Fruit fly (Drosophila melanogaster) whole organism, prepupa: Measurements from ENCODE around the gene CG9135.

ENCODE experiments used
- Blimp-1 ChIP-seq: fragments of 200-800 bp; sonication (Bioruptor generic); optimal IDR thresholded peaks from 3 replicates; lab custom pipeline; 2017; ENCODE audit warnings: missing biosample characterization, missing genetic modification characterization, mild to moderate bottlenecking, moderate library complexity, missing genetic modification reagents
- CG11294 ChIP-seq: fragments of 200-800 bp; sonication (Bioruptor generic); IDR thresholded peaks from 2 replicates; pipeline ENCODE4 v1.3.6; 2022; ENCODE audit warnings: missing biosample characterization, missing genetic modification characterization
- CG11902 ChIP-seq: fragments of 200-800 bp; sonication (Bioruptor generic); optimal IDR thresholded peaks from 3 replicates; lab custom pipeline; 2016; ENCODE audit warnings: missing biosample characterization, missing genetic modification characterization
- CG1621 ChIP-seq: fragments of 200-800 bp; sonication (Bioruptor generic); optimal IDR thresholded peaks from 3 replicates; lab custom pipeline; 2018; ENCODE audit warnings: missing biosample characterization, mild to moderate bottlenecking, missing genetic modification characterization
- CG16779 ChIP-seq: fragments of 200-800 bp; sonication (Bioruptor generic); optimal IDR thresholded peaks from 3 replicates; lab custom pipeline; 2017; ENCODE audit warnings: missing biosample characterization, mild to moderate bottlenecking, missing genetic modification characterization
- CG3032 ChIP-seq: fragments of 200-800 bp; optimal IDR thresholded peaks from 2 replicates; lab custom pipeline; 2019; ENCODE audit warnings: missing biosample characterization, mild to moderate bottlenecking, missing genetic modification characterization, moderate library complexity
- CG31627 ChIP-seq: fragments of 200-800 bp; sonication (Bioruptor generic); optimal IDR thresholded peaks from 3 replicates; lab custom pipeline; 2016; ENCODE audit warnings: missing biosample characterization, missing genetic modification characterization
- CG32006 ChIP-seq: fragments of 200-800 bp; sonication (Bioruptor generic); optimal IDR thresholded peaks from 3 replicates; lab custom pipeline; 2017; ENCODE audit warnings: missing biosample characterization, mild to moderate bottlenecking, missing genetic modification characterization
- CG4318 ChIP-seq: fragments of 200-800 bp; sonication (Bioruptor generic); optimal IDR thresholded peaks from 3 replicates; lab custom pipeline; 2017; ENCODE audit warnings: missing biosample characterization, mild to moderate bottlenecking, missing genetic modification characterization
- CG6163 ChIP-seq: fragments of 200-800 bp; sonication (Bioruptor generic); IDR thresholded peaks from 3 replicates; pipeline ENCODE4 v1.3.6; 2022; ENCODE audit warnings: missing biosample characterization, missing genetic modification characterization
- CG6276 ChIP-seq: fragments of 200-800 bp; sonication (Bioruptor generic); optimal IDR thresholded peaks from 2 replicates; lab custom pipeline; 2017; ENCODE audit warnings: missing biosample characterization, mild to moderate bottlenecking, missing genetic modification characterization
- CG6854 ChIP-seq: fragments of 200-800 bp; sonication (Bioruptor generic); optimal IDR thresholded peaks from 2 replicates; lab custom pipeline; 2017; ENCODE audit warnings: missing biosample characterization, mild to moderate bottlenecking, missing genetic modification characterization
- CG7368 ChIP-seq: fragments of 200-800 bp; sonication (Bioruptor generic); optimal IDR thresholded peaks from 3 replicates; lab custom pipeline; 2016; ENCODE audit warnings: missing biosample characterization, missing genetic modification characterization
- CG8119 ChIP-seq: fragments of 200-800 bp; sonication (Bioruptor generic); IDR thresholded peaks from 3 replicates; pipeline ENCODE4 v1.3.6; 2022; ENCODE audit warnings: missing biosample characterization, missing genetic modification characterization
- CG8319 ChIP-seq: fragments of 200-800 bp; sonication (Bioruptor generic); optimal IDR thresholded peaks from 3 replicates; lab custom pipeline; 2016; ENCODE audit warnings: missing biosample characterization, missing genetic modification characterization
- CG8632 ChIP-seq: fragments of 200-800 bp; sonication (Bioruptor generic); optimal IDR thresholded peaks from 3 replicates; lab custom pipeline; 2016; ENCODE audit warnings: missing biosample characterization, missing genetic modification characterization
- CG9139 ChIP-seq: fragments of 200-800 bp; sonication (Bioruptor generic); optimal IDR thresholded peaks from 3 replicates; lab custom pipeline; 2017; ENCODE audit warnings: missing biosample characterization, mild to moderate bottlenecking, missing genetic modification characterization
- Eip75B ChIP-seq: fragments of 200-800 bp; sonication (Bioruptor generic); optimal IDR thresholded peaks from 3 replicates; lab custom pipeline; 2016; ENCODE audit warnings: missing biosample characterization, missing genetic modification characterization
- Eip78C ChIP-seq: fragments of 200-800 bp; sonication (Bioruptor generic); peaks from one replicate; lab custom pipeline; 2016; ENCODE audit warnings: missing biosample characterization, missing genetic modification characterization
- Eip93F ChIP-seq: fragments of 200-800 bp; sonication (Bioruptor generic); optimal IDR thresholded peaks from 2 replicates; lab custom pipeline; 2016; ENCODE audit warnings: missing biosample characterization, mild to moderate bottlenecking, missing genetic modification characterization
- Ets21C ChIP-seq: fragments of 200-800 bp; sonication (Bioruptor generic); optimal IDR thresholded peaks from 3 replicates; lab custom pipeline; 2016; ENCODE audit warnings: missing biosample characterization, missing genetic modification characterization
- Ets96B ChIP-seq: fragments of 200-800 bp; optimal IDR thresholded peaks from 2 replicates; lab custom pipeline; 2019; ENCODE audit warnings: missing biosample characterization, mild to moderate bottlenecking, missing genetic modification characterization, moderate library complexity
- Gug ChIP-seq: fragments of 200-800 bp; sonication (Bioruptor generic); IDR thresholded peaks from 2 replicates; pipeline ENCODE4 v1.3.6; 2022; ENCODE audit warnings: missing biosample characterization, missing genetic modification characterization
- Hr38 ChIP-seq: sonication (Bioruptor generic); optimal IDR thresholded peaks from 2 replicates; lab custom pipeline; 2016; ENCODE audit warnings: missing biosample characterization, missing genetic modification characterization
- Hr39 ChIP-seq: fragments of 200-800 bp; sonication (Bioruptor generic); optimal IDR thresholded peaks from 2 replicates; lab custom pipeline; 2016; ENCODE audit warnings: missing biosample characterization, missing genetic modification characterization
- Hr4 ChIP-seq: fragments of 200-800 bp; sonication (Bioruptor generic); optimal IDR thresholded peaks from 3 replicates; lab custom pipeline; 2016; ENCODE audit warnings: missing biosample characterization, missing genetic modification characterization
- OdsH ChIP-seq: fragments of 200-800 bp; sonication (Bioruptor generic); optimal IDR thresholded peaks from 3 replicates; lab custom pipeline; 2016; ENCODE audit warnings: missing biosample characterization, missing genetic modification characterization
- Smox ChIP-seq: fragments of 200-800 bp; sonication (Bioruptor generic); optimal IDR thresholded peaks from 3 replicates; lab custom pipeline; 2016; ENCODE audit warnings: missing biosample characterization, missing genetic modification characterization
- Sox102F ChIP-seq: fragments of 200-800 bp; sonication (Bioruptor generic); optimal IDR thresholded peaks from 2 replicates; lab custom pipeline; 2016; ENCODE audit warnings: missing biosample characterization, mild to moderate bottlenecking, missing genetic modification characterization
- Sox14 ChIP-seq: fragments of 200-800 bp; sonication (Bioruptor generic); optimal IDR thresholded peaks from 3 replicates; lab custom pipeline; 2016; ENCODE audit warnings: missing biosample characterization, missing genetic modification characterization
- achi ChIP-seq: fragments of 200-800 bp; sonication (Bioruptor generic); optimal IDR thresholded peaks from 3 replicates; lab custom pipeline; 2016; ENCODE audit warnings: missing biosample characterization, missing genetic modification characterization
- acj6 ChIP-seq: fragments of 200-800 bp; sonication (Bioruptor generic); optimal IDR thresholded peaks from 3 replicates; lab custom pipeline; 2016; ENCODE audit warnings: missing biosample characterization, missing genetic modification characterization
- cyc ChIP-seq: fragments of 200-800 bp; sonication (Bioruptor generic); optimal IDR thresholded peaks from 3 replicates; lab custom pipeline; 2016; ENCODE audit warnings: missing biosample characterization, missing genetic modification characterization
- dac ChIP-seq: fragments of 200-800 bp; sonication (Bioruptor generic); optimal IDR thresholded peaks from 2 replicates; lab custom pipeline; 2017; ENCODE audit warnings: missing biosample characterization, mild to moderate bottlenecking, missing genetic modification characterization
- eg ChIP-seq: fragments of 200-800 bp; sonication (Bioruptor generic); IDR thresholded peaks from 3 replicates; pipeline ENCODE4 v1.3.6; 2022; ENCODE audit warnings: missing biosample characterization, missing genetic modification characterization
- esn ChIP-seq: fragments of 200-800 bp; sonication (Bioruptor generic); optimal IDR thresholded peaks from 2 replicates; lab custom pipeline; 2016; ENCODE audit warnings: missing biosample characterization, mild to moderate bottlenecking, missing genetic modification characterization, moderate library complexity
- fd59A ChIP-seq: fragments of 200-800 bp; sonication (Bioruptor generic); optimal IDR thresholded peaks from 2 replicates; lab custom pipeline; 2017; ENCODE audit warnings: missing biosample characterization, mild to moderate bottlenecking, missing genetic modification characterization, missing genetic modification reagents
- fd85E ChIP-seq: fragments of 200-800 bp; sonication (Bioruptor generic); optimal IDR thresholded peaks from 3 replicates; lab custom pipeline; 2016; ENCODE audit warnings: missing biosample characterization, missing genetic modification characterization
- fkh ChIP-seq: fragments of 200-800 bp; sonication (Bioruptor generic); optimal IDR thresholded peaks from 3 replicates; lab custom pipeline; 2017; ENCODE audit warnings: missing biosample characterization, mild to moderate bottlenecking, missing genetic modification characterization, moderate library complexity
- lz ChIP-seq: fragments of 200-800 bp; sonication (Bioruptor generic); optimal IDR thresholded peaks from 3 replicates; lab custom pipeline; 2016; ENCODE audit warnings: missing biosample characterization, missing genetic modification characterization
- pdm3 ChIP-seq: fragments of 200-800 bp; sonication (Bioruptor generic); optimal IDR thresholded peaks from 3 replicates; lab custom pipeline; 2016; ENCODE audit warnings: missing biosample characterization, missing genetic modification characterization
- salr ChIP-seq, 2 experiments: fragments of 200-800 bp; sonication (Bioruptor generic); optimal IDR thresholded peaks; 3 replicates each; lab custom pipeline; 2016 to 2018; ENCODE audit warnings: missing biosample characterization in 2 of 2, missing genetic modification characterization in 2 of 2, mild to moderate bottlenecking in 1 of 2
- spab ChIP-seq: fragments of 200-800 bp; sonication (Bioruptor generic); optimal IDR thresholded peaks from 2 replicates; lab custom pipeline; 2017; ENCODE audit warnings: missing biosample characterization, mild to moderate bottlenecking, missing genetic modification characterization, missing genetic modification reagents
- ss ChIP-seq, 2 experiments: fragments of 200-800 bp; sonication (Bioruptor generic); optimal IDR thresholded peaks; 2 replicates in 1 of 2; 3 replicates in 1 of 2; lab custom pipeline; 2017 to 2018; ENCODE audit warnings: mild to moderate bottlenecking in 2 of 2, missing biosample characterization in 2 of 2, missing genetic modification characterization in 2 of 2, moderate library complexity in 1 of 2
- svp ChIP-seq: fragments of 200-800 bp; sonication (Bioruptor generic); peaks from one replicate; lab custom pipeline; 2016; ENCODE audit warnings: missing biosample characterization, missing genetic modification characterization
- topi ChIP-seq: fragments of 200-800 bp; sonication (Bioruptor generic); optimal IDR thresholded peaks from 3 replicates; lab custom pipeline; 2016; ENCODE audit warnings: missing biosample characterization, missing genetic modification characterization
- vri ChIP-seq: fragments of 200-800 bp; sonication (Bioruptor generic); optimal IDR thresholded peaks from 3 replicates; lab custom pipeline; 2016; ENCODE audit warnings: missing biosample characterization, mild to moderate bottlenecking, missing genetic modification characterization

Gene CG9135

dm6 chr2L:6077632-6078031 lies 27.0 kb downstream of the CG9135 start:
- TF ChIP-seq CG6854 (GFP tag; lab: Kevin White, UChicago) (no peak), CG8119 (GFP tag; lab: Robert Waterston, UW) (no peak), Hr4 (no peak), fd85E (GFP tag; lab: Kevin White, UChicago) (no peak), fd59A (GFP tag; lab: Kevin White, UChicago) (no peak), CG3032 (tag; lab: Kevin White, UChicago) (no peak), Smox (GFP tag; lab: Kevin White, UChicago) (no peak), CG9139 (GFP tag; lab: Kevin White, UChicago) (no peak), CG6163 (GFP tag; lab: Robert Waterston, UW) (no peak), Gug (GFP tag; lab: Robert Waterston, UW) (no peak), spab (GFP tag; lab: Kevin White, UChicago) (no peak), Eip75B (GFP tag; lab: Kevin White, UChicago) (no peak), CG32006 (GFP tag; lab: Kevin White, UChicago) (no peak), CG6276 (GFP tag; lab: Kevin White, UChicago) (no peak), OdsH (GFP tag; lab: Kevin White, UChicago) (no peak), CG31627 (GFP tag; lab: Kevin White, UChicago) (no peak), ss (GFP tag; optimal IDR thresholded peaks at IDR 0.05; lab: Kevin White, UChicago) (no peak), achi (GFP tag; lab: Kevin White, UChicago) (no peak), Sox14 (GFP tag; lab: Kevin White, UChicago) (no peak), esn (GFP tag; lab: Kevin White, UChicago) (no peak)
- TF ChIP-seq, all 60 proteins: peak for 0

- TF ChIP-seq topi (GFP tag; lab: Kevin White, UChicago) (peak; percentile 8), Eip93F (no peak), Sox14 (GFP tag; lab: Kevin White, UChicago) (peak; percentile 1), Blimp-1 (no peak), Eip78C (GFP tag; lab: Kevin White, UChicago) (peak; percentile 88), CG4318 (GFP tag; lab: Kevin White, UChicago) (no peak), CG8119 (GFP tag; lab: Robert Waterston, UW) (no peak), svp (GFP tag; lab: Kevin White, UChicago) (peak; percentile 85), esn (GFP tag; lab: Kevin White, UChicago) (peak; percentile 3), CG6276 (GFP tag; lab: Kevin White, UChicago) (peak; percentile 21), OdsH (GFP tag; lab: Kevin White, UChicago) (no peak), vri (peak; percentile 29), CG6163 (GFP tag; lab: Robert Waterston, UW) (peak; percentile 73), CG11294 (GFP tag; lab: Robert Waterston, UW) (no peak), CG7368 (peak; percentile 29), cyc (no peak), CG16779 (tag; lab: Kevin White, UChicago) (peak; percentile 63), Smox (GFP tag; lab: Kevin White, UChicago) (no peak), Gug (GFP tag; lab: Robert Waterston, UW) (peak; percentile 42), CG8632 (GFP tag; lab: Kevin White, UChicago) (no peak), CG6854 (GFP tag; lab: Kevin White, UChicago) (peak; percentile 50), acj6 (no peak), CG11902 (no peak), fd85E (GFP tag; lab: Kevin White, UChicago) (no peak), Sox102F (GFP tag; lab: Kevin White, UChicago) (no peak), lz (GFP tag; lab: Kevin White, UChicago) (no peak), Ets21C (GFP tag; lab: Kevin White, UChicago) (no peak), pdm3 (no peak), Hr38 (GFP tag; lab: Kevin White, UChicago) (no peak), eg (GFP tag; lab: Robert Waterston, UW) (no peak), fkh (GFP tag; lab: Kevin White, UChicago) (peak; percentile 71), Hr39 (GFP tag; lab: Kevin White, UChicago) (no peak), Ets96B (tag; lab: Kevin White, UChicago) (no peak), salr (GFP tag; optimal IDR thresholded peaks at IDR 0.05; lab: Kevin White, UChicago) (no peak), CG3032 (tag; lab: Kevin White, UChicago) (no peak), CG1621 (peak; percentile 25), dac (no peak), CG8319 (GFP tag; lab: Kevin White, UChicago) (no peak), CG31627 (GFP tag; lab: Kevin White, UChicago) (no peak), Eip75B (GFP tag; lab: Kevin White, UChicago) (peak; percentile 86), fd59A (GFP tag; lab: Kevin White, UChicago) (no peak), CG32006 (GFP tag; lab: Kevin White, UChicago) (no peak)
These were observed 28.3 kb downstream of the CG9135 start for dm6 chr2L:6078757-6079351.
